Worm (Caenorhabditis elegans): ENCODE measurements around the gene Y54G2A.41.

Gene Y54G2A.41

DNA sequence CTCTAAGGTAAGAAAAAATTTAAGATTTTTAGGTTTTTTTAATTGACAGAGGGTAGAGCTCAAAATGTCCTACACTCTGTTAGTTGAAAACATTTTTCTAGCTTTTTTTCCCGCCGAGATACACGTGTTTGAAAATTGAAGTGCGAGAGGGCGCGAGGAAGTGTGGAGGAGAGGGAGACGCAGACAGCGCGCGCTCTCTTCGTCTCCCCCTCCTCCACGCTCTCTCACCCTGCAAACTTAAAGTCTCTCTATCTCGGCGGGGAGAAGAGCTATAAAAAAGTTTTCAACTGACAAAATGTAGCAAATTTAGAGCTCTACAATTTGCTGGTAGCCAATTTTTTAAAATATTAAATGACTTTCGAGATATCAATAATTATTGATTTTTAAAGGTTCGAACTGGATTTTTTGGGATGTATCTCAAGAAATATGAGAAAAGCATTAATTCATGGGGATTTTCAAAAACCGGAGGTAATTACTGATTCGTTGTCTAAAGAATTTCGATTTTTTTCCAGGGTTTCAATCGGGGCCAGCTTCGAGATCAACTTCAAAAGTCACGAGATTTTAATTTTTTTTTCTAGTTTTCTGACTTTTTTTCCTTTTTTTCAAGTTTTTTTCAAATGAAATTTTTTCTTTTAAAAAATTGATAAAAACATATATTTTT is 13.5 kb downstream of the Y54G2A.41 start:
- TF ChIP-seq mep-1 (tag; optimal IDR thresholded peaks at IDR 0.05) = peak; percentile 36
- TF ChIP-seq hif-1 (tag; optimal IDR thresholded peaks at IDR 0.05) = peak in 1 of 2 experiments; percentile 48
- no peak for TF ChIP-seq attf-4 (tag; optimal IDR thresholded peaks at IDR 0.05)
- TF ChIP-seq arid-1 (GFP tag; conservative IDR thresholded peaks at IDR 0.05) = peak; percentile 49
- TF ChIP-seq Y105C5A.15 (GFP tag; IDR thresholded peaks at IDR 0.05) = 0 out of 2 replicates have a peak, but pooled peaks have one; percentile 32
- TF ChIP-seq ctbp-1 (GFP tag; IDR thresholded peaks at IDR 0.05) = 0 out of 2 replicates have a peak, but pooled peaks have one; percentile 56
- no peak for TF ChIP-seq F10B5.3 (tag; optimal IDR thresholded peaks at IDR 0.05)
- TF ChIP-seq ceh-44 (GFP tag; IDR thresholded peaks at IDR 0.05) = no peak
- TF ChIP-seq nhr-76 (tag; optimal IDR thresholded peaks at IDR 0.05) = no peak
- TF ChIP-seq ceh-82 (tag; optimal IDR thresholded peaks at IDR 0.05) = no peak
- TF ChIP-seq sdz-12 (GFP tag; optimal IDR thresholded peaks at IDR 0.05) = peak; percentile 94
- TF ChIP-seq egl-43 (GFP tag; IDR thresholded peaks at IDR 0.05) = peak; percentile 54; the same call in 1 of the 2 replicates
- TF ChIP-seq hmg-1.1 (GFP tag; IDR thresholded peaks at IDR 0.05) = peak; percentile 40; the same call in 1 of the 2 replicates
- no peak for TF ChIP-seq ceh-28 (tag; optimal IDR thresholded peaks at IDR 0.05)
- no peak for TF ChIP-seq unc-130 (GFP tag; optimal IDR thresholded peaks at IDR 0.05)
- TF ChIP-seq unc-62 (GFP tag; optimal IDR thresholded peaks at IDR 0.05 in 1 of 2) = peak in 1 of 2 experiments; percentile 24
- TF ChIP-seq unc-62 (tag; optimal IDR thresholded peaks at IDR 0.05) = no peak
- TF ChIP-seq zag-1 (tag; optimal IDR thresholded peaks at IDR 0.05) = no peak
- TF ChIP-seq duxl-1 (tag; optimal IDR thresholded peaks at IDR 0.05; ENCODE audit: poor library complexity) = peak; percentile 55
- TF ChIP-seq zip-11 (GFP tag; IDR thresholded peaks at IDR 0.05) = 0 out of 2 replicates have a peak, but pooled peaks have one; percentile 31
- peak; percentile 49; the same call in 1 of the 2 replicates for TF ChIP-seq pha-4 (GFP tag; IDR thresholded peaks at IDR 0.05)
- TF ChIP-seq pha-4 (tag; optimal IDR thresholded peaks at IDR 0.05) = no peak
- peak; percentile 72 for TF ChIP-seq set-16 (GFP tag; IDR thresholded peaks at IDR 0.05)
- peak; percentile 86 for TF ChIP-seq ama-1 (optimal IDR thresholded peaks at IDR 0.05)
- TF ChIP-seq aha-1 (tag) = no peak
- TF ChIP-seq nhr-41 (GFP tag; IDR thresholded peaks at IDR 0.05) = peak; percentile 35; the same call in 1 of the 2 replicates

DNA sequence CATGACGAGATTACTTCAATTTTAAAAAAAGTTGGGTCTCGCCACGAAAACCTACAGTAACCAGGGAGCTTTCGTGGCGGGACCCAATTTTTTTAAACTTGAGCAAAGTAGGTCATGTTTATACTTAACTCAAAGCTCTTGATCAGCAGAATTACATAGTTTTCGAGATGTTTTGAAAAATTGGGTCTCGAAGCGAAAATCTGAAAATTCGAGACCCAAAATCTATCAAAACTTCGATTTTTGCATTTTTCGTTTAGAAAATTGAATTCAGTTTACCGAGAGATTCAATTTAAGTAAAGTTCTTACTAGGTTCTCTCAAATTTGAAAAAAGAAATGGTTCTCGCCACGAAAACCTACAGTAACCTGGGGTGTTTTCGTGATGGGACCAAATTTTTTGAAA is 18.4 kb downstream of the Y54G2A.41 start:
- TF ChIP-seq hlh-30 (tag; optimal IDR thresholded peaks at IDR 0.05; ENCODE audit: insufficient read depth) = no peak
- TF ChIP-seq aha-1 (tag) = peak; percentile 38
- no peak for TF ChIP-seq F10B5.3 (tag; optimal IDR thresholded peaks at IDR 0.05)
- TF ChIP-seq arid-1 (GFP tag; conservative IDR thresholded peaks at IDR 0.05) = no peak
- no peak for TF ChIP-seq ztf-7 (tag; optimal IDR thresholded peaks at IDR 0.05)
- peak in 1 of 2 experiments; percentile 93 for TF ChIP-seq unc-62 (GFP tag; optimal IDR thresholded peaks at IDR 0.05 in 1 of 2)
- TF ChIP-seq unc-62 (tag; optimal IDR thresholded peaks at IDR 0.05) = no peak

DNA sequence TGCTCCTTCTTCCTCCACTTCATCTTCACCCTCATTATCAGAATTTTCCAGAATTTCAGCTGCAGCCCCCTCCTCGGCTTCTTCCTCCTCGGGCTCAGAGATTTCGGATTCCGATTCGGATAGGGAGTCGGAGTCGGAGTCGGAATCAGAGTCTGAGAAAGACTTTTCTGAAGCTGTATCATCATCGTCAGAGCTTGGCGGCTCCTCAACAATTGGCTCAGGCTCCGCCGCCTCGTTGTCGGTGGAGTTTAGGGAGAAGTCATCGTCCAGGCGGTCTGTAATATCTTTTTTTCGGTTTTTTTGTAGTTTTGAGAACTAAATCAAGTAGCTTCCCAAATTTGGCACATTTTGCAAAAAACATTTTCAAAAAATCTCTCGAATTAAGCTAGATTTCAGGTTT is 19.2 kb downstream of the Y54G2A.41 start:
- peak; percentile 79 for TF ChIP-seq set-16 (GFP tag; IDR thresholded peaks at IDR 0.05)
- no peak for TF ChIP-seq vab-7 (GFP tag; IDR thresholded peaks at IDR 0.05)
- 0 out of 2 replicates have a peak, but pooled peaks have one; percentile 37 for TF ChIP-seq lim-7 (GFP tag; IDR thresholded peaks at IDR 0.05)
- no peak for TF ChIP-seq nhr-77 (tag; optimal IDR thresholded peaks at IDR 0.05)
- no peak for TF ChIP-seq ceh-44 (GFP tag; IDR thresholded peaks at IDR 0.05)
- TF ChIP-seq spr-3 (GFP tag; optimal IDR thresholded peaks at IDR 0.05) = peak; percentile 12
- TF ChIP-seq ceh-28 (tag; optimal IDR thresholded peaks at IDR 0.05) = no peak
- peak; percentile 6; the same call in 1 of the 2 replicates for TF ChIP-seq madf-9 (GFP tag; conservative IDR thresholded peaks at IDR 0.05)
- peak; percentile 55; the same call in 1 of the 2 replicates for TF ChIP-seq snpc-1.2 (GFP tag; IDR thresholded peaks at IDR 0.05)
- peak; percentile 52 for TF ChIP-seq sdz-12 (GFP tag; optimal IDR thresholded peaks at IDR 0.05)
- no peak for TF ChIP-seq jun-1 (tag; optimal IDR thresholded peaks at IDR 0.05)
- TF ChIP-seq nhr-25 (tag; optimal IDR thresholded peaks at IDR 0.05; ENCODE audit: borderline replicate concordance, insufficient read depth) = no peak
- no peak for TF ChIP-seq zip-11 (GFP tag; IDR thresholded peaks at IDR 0.05)
- TF ChIP-seq aha-1 (tag) = peak; percentile 93
- no peak for TF ChIP-seq madf-5 (GFP tag; IDR thresholded peaks at IDR 0.05)
